Fruit fly (Drosophila melanogaster) whole organism, embryonic: ENCODE results near the gene CG34056.

Experiments
- Bdp1 ChIP-seq: fragments of 200-800 bp; sonication (Bioruptor generic); optimal IDR thresholded peaks from 3 replicates; lab custom pipeline; 2016; ENCODE audit warnings: missing biosample characterization, missing genetic modification characterization
- CG10147 ChIP-seq: fragments of 200-800 bp; sonication (Bioruptor generic); optimal IDR thresholded peaks from 2 replicates; lab custom pipeline; 2019; ENCODE audit warnings: missing biosample characterization, mild to moderate bottlenecking, missing genetic modification characterization, moderate library complexity
- CG12104 ChIP-seq: fragments of 200-800 bp; sonication (Bioruptor generic); optimal IDR thresholded peaks from 3 replicates; lab custom pipeline; 2016; ENCODE audit warnings: missing biosample characterization, missing genetic modification characterization
- CG12299 ChIP-seq: fragments of 200-800 bp; sonication (Bioruptor generic); optimal IDR thresholded peaks from 2 replicates; lab custom pipeline; 2018; ENCODE audit warnings: missing biosample characterization, mild to moderate bottlenecking, missing genetic modification characterization
- CG12769 ChIP-seq: fragments of 200-800 bp; sonication (Bioruptor generic); optimal IDR thresholded peaks from 2 replicates; lab custom pipeline; 2019; ENCODE audit warnings: missing biosample characterization, mild to moderate bottlenecking, missing genetic modification characterization, moderate library complexity
- CG13424 ChIP-seq: fragments of 200-800 bp; sonication (Bioruptor generic); optimal IDR thresholded peaks from 2 replicates; lab custom pipeline; 2019; ENCODE audit warnings: missing biosample characterization, mild to moderate bottlenecking, missing genetic modification characterization, moderate library complexity
- CG16815 ChIP-seq: fragments of 200-800 bp; sonication (Bioruptor generic); optimal IDR thresholded peaks from 3 replicates; lab custom pipeline; 2017; ENCODE audit warnings: missing biosample characterization, mild to moderate bottlenecking, missing genetic modification characterization
- CG17186 ChIP-seq: fragments of 200-800 bp; sonication (Bioruptor generic); optimal IDR thresholded peaks from 3 replicates; lab custom pipeline; 2017; ENCODE audit warnings: missing biosample characterization, missing genetic modification reagents, missing genetic modification characterization
- CG17328 ChIP-seq: fragments of 200-800 bp; sonication (Bioruptor generic); IDR thresholded peaks from 2 replicates; pipeline ENCODE4 v1.3.6; 2022; ENCODE audit warnings: missing biosample characterization, missing genetic modification characterization
- CG18011 ChIP-seq: fragments of 200-800 bp; sonication (Bioruptor generic); optimal IDR thresholded peaks from 2 replicates; lab custom pipeline; 2017; ENCODE audit warnings: missing biosample characterization, missing genetic modification characterization, mild to moderate bottlenecking, moderate library complexity, missing genotype
- CG18619 ChIP-seq: fragments of 200-800 bp; sonication (Bioruptor generic); optimal IDR thresholded peaks from 3 replicates; lab custom pipeline; 2017; ENCODE audit warnings: missing biosample characterization, mild to moderate bottlenecking, missing genetic modification characterization
- CG31388 ChIP-seq: fragments of 200-800 bp; sonication (Bioruptor generic); optimal IDR thresholded peaks from 2 replicates; lab custom pipeline; 2016; ENCODE audit warnings: missing biosample characterization, missing genetic modification characterization
- CG4730 ChIP-seq: fragments of 200-800 bp; sonication (Bioruptor generic); IDR thresholded peaks from 2 replicates; pipeline ENCODE4 v1.3.6; 2022; ENCODE audit warnings: missing biosample characterization, missing genetic modification characterization
- CG6175 ChIP-seq: fragments of 200-800 bp; sonication (Bioruptor generic); IDR thresholded peaks from 3 replicates; pipeline ENCODE4 v1.3.6; 2022; ENCODE audit warnings: missing biosample characterization, missing genetic modification characterization
- CG6254 ChIP-seq: fragments of 200-800 bp; sonication (Bioruptor generic); optimal IDR thresholded peaks from 3 replicates; lab custom pipeline; 2017; ENCODE audit warnings: mild to moderate bottlenecking, missing biosample characterization, missing genetic modification reagents, missing genetic modification characterization
- CG6654 ChIP-seq: fragments of 200-800 bp; sonication (Bioruptor generic); optimal IDR thresholded peaks from 2 replicates; lab custom pipeline; 2017; ENCODE audit warnings: missing biosample characterization, mild to moderate bottlenecking, missing genetic modification characterization
- CG7987 ChIP-seq: fragments of 200-800 bp; sonication (Bioruptor generic); optimal IDR thresholded peaks from 2 replicates; lab custom pipeline; 2018; ENCODE audit warnings: missing biosample characterization, mild to moderate bottlenecking, missing genetic modification characterization, moderate library complexity
- CG8089 ChIP-seq: fragments of 200-800 bp; sonication (Bioruptor generic); optimal IDR thresholded peaks from 3 replicates; lab custom pipeline; 2016; ENCODE audit warnings: missing biosample characterization, missing genetic modification characterization
- CG9876 ChIP-seq: fragments of 200-800 bp; sonication (Bioruptor generic); optimal IDR thresholded peaks from 2 replicates; lab custom pipeline; 2016; ENCODE audit warnings: missing biosample characterization, missing genetic modification characterization
- Camta ChIP-seq: fragments of 200-800 bp; sonication (Bioruptor generic); optimal IDR thresholded peaks from 2 replicates; lab custom pipeline; 2016; ENCODE audit warnings: missing biosample characterization, missing genetic modification characterization
- CoRest ChIP-seq: fragments of 200-800 bp; sonication (Bioruptor generic); optimal IDR thresholded peaks from 3 replicates; lab custom pipeline; 2018; ENCODE audit warnings: missing biosample characterization, mild to moderate bottlenecking, missing genetic modification characterization, moderate library complexity
- Fer2 ChIP-seq: fragments of 200-800 bp; sonication (Bioruptor generic); optimal IDR thresholded peaks from 2 replicates; lab custom pipeline; 2018; ENCODE audit warnings: missing biosample characterization, mild to moderate bottlenecking, missing genetic modification characterization, moderate library complexity
- HHEX ChIP-seq: fragments of 200-800 bp; sonication (Bioruptor generic); optimal IDR thresholded peaks from 3 replicates; lab custom pipeline; 2017; ENCODE audit warnings: missing biosample characterization, mild to moderate bottlenecking, missing genetic modification characterization, missing genetic modification reagents
- HLH4C ChIP-seq: fragments of 200-800 bp; sonication (Bioruptor generic); IDR thresholded peaks from 3 replicates; pipeline ENCODE4 v1.3.6; 2022; ENCODE audit warnings: missing biosample characterization, missing genetic modification characterization; ENCODE audit not compliant: partially characterized antibody
- HLH54F ChIP-seq: fragments of 200-800 bp; sonication (Bioruptor generic); optimal IDR thresholded peaks from 3 replicates; lab custom pipeline; 2016; ENCODE audit warnings: missing biosample characterization, missing genetic modification characterization
- Med ChIP-seq: fragments of 200-800 bp; sonication (Bioruptor generic); peaks from one replicate; lab custom pipeline; 2016; ENCODE audit warnings: missing biosample characterization, missing genetic modification characterization, mild to moderate bottlenecking, inconsistent platforms, moderate library complexity
- NC2β ChIP-seq: fragments of 200-800 bp; sonication (Bioruptor generic); optimal IDR thresholded peaks from 2 replicates; lab custom pipeline; 2016; ENCODE audit warnings: missing biosample characterization, missing genetic modification characterization
- Sox100B ChIP-seq: fragments of 200-800 bp; sonication (Bioruptor generic); optimal IDR thresholded peaks from 3 replicates; lab custom pipeline; 2018; ENCODE audit warnings: missing biosample characterization, mild to moderate bottlenecking, missing genetic modification characterization
- Sox102F ChIP-seq: fragments of 200-800 bp; sonication (Bioruptor generic); optimal IDR thresholded peaks from 2 replicates; lab custom pipeline; 2018; ENCODE audit warnings: missing biosample characterization, mild to moderate bottlenecking, missing genetic modification characterization, moderate library complexity
- Sry-β ChIP-seq: fragments of 200-800 bp; sonication (Bioruptor generic); optimal IDR thresholded peaks from 2 replicates; lab custom pipeline; 2018; ENCODE audit warnings: missing biosample characterization, mild to moderate bottlenecking, missing genetic modification characterization, moderate library complexity
- Sry-δ ChIP-seq: fragments of 200-800 bp; sonication (Bioruptor generic); optimal IDR thresholded peaks from 2 replicates; lab custom pipeline; 2016; ENCODE audit warnings: missing biosample characterization, missing genetic modification characterization
- Ssrp ChIP-seq: fragments of 200-800 bp; sonication (Bioruptor generic); optimal IDR thresholded peaks from 2 replicates; lab custom pipeline; 2018; ENCODE audit warnings: missing biosample characterization, mild to moderate bottlenecking, missing genetic modification characterization, moderate library complexity
- al ChIP-seq: fragments of 200-800 bp; sonication (Bioruptor generic); IDR thresholded peaks from 2 replicates; pipeline ENCODE4 v1.3.6; 2022; ENCODE audit warnings: missing biosample characterization, missing genetic modification characterization
- amos ChIP-seq: fragments of 200-800 bp; sonication (Bioruptor generic); IDR thresholded peaks from 2 replicates; pipeline ENCODE4 v1.3.6; 2022; ENCODE audit warnings: missing biosample characterization, missing genetic modification characterization; ENCODE audit not compliant: partially characterized antibody
- btn ChIP-seq: fragments of 200-800 bp; sonication (Bioruptor generic); optimal IDR thresholded peaks from 2 replicates; lab custom pipeline; 2016; ENCODE audit warnings: missing biosample characterization, missing genetic modification characterization
- chif ChIP-seq, 2 experiments: fragments of 200-800 bp; sonication (Bioruptor generic); optimal IDR thresholded peaks; 3 replicates each; lab custom pipeline; 2016; ENCODE audit warnings: missing biosample characterization in 2 of 2, missing genetic modification characterization in 2 of 2
- ci ChIP-seq: fragments of 200-800 bp; sonication (Bioruptor generic); IDR thresholded peaks from 3 replicates; pipeline ENCODE4 v1.3.6; 2022; ENCODE audit warnings: missing biosample characterization, missing genetic modification characterization
- crol ChIP-seq: fragments of 200-800 bp; sonication (Bioruptor generic); IDR thresholded peaks from 2 replicates; pipeline ENCODE4 v1.3.6; 2022; ENCODE audit warnings: missing biosample characterization, missing genetic modification characterization
- danr ChIP-seq: fragments of 200-800 bp; sonication (Bioruptor generic); IDR thresholded peaks from 2 replicates; pipeline ENCODE4 v1.3.6; 2022; ENCODE audit warnings: missing biosample characterization, missing genetic modification characterization
- emc ChIP-seq: fragments of 200-800 bp; sonication (Bioruptor generic); optimal IDR thresholded peaks from 2 replicates; lab custom pipeline; 2016; ENCODE audit warnings: missing biosample characterization, missing genetic modification characterization
- eve ChIP-seq, 2 experiments: fragments of >200 bp; optimal IDR thresholded peaks; 2 replicates each; lab custom pipeline; 2017; ENCODE audit warnings: missing biosample characterization in 2 of 2, missing genetic modification characterization in 2 of 2
- gce ChIP-seq: fragments of 200-800 bp; sonication (Bioruptor generic); IDR thresholded peaks from 3 replicates; pipeline ENCODE4 v1.3.6; 2022; ENCODE audit warnings: missing biosample characterization, missing genetic modification characterization
- hb ChIP-seq: fragments of 200-800 bp; sonication (Bioruptor generic); IDR thresholded peaks from 3 replicates; pipeline ENCODE4 v1.3.6; 2022; ENCODE audit warnings: missing biosample characterization, missing genetic modification characterization; ENCODE audit not compliant: partially characterized antibody
- jigr1 ChIP-seq: fragments of 200-800 bp; sonication (Bioruptor generic); IDR thresholded peaks from 3 replicates; pipeline ENCODE4 v1.3.6; 2022; ENCODE audit warnings: missing biosample characterization, missing genetic modification characterization
- mirr ChIP-seq: fragments of 200-800 bp; sonication (Bioruptor generic); optimal IDR thresholded peaks from 3 replicates; lab custom pipeline; 2018; ENCODE audit warnings: missing biosample characterization, mild to moderate bottlenecking, missing genetic modification characterization
- mld ChIP-seq: fragments of 200-800 bp; sonication (Bioruptor generic); IDR thresholded peaks from 3 replicates; pipeline ENCODE4 v1.3.6; 2022; ENCODE audit warnings: missing biosample characterization, missing genetic modification characterization; ENCODE audit not compliant: partially characterized antibody
- org-1 ChIP-seq: fragments of 200-800 bp; sonication (Bioruptor generic); optimal IDR thresholded peaks from 2 replicates; lab custom pipeline; 2017; ENCODE audit warnings: missing biosample characterization, missing genetic modification characterization
- repo ChIP-seq: fragments of 200-800 bp; sonication (Bioruptor generic); optimal IDR thresholded peaks from 2 replicates; lab custom pipeline; 2016; ENCODE audit warnings: missing biosample characterization, missing genetic modification characterization
- sens ChIP-seq: fragments of 200-800 bp; sonication (Bioruptor generic); peaks from one replicate; lab custom pipeline; 2016; ENCODE audit warnings: missing biosample characterization, missing genetic modification characterization
- stwl ChIP-seq: fragments of 200-800 bp; sonication (Bioruptor generic); optimal IDR thresholded peaks from 3 replicates; lab custom pipeline; 2018; ENCODE audit warnings: missing biosample characterization, mild to moderate bottlenecking, missing genetic modification characterization, moderate library complexity
- trem ChIP-seq: fragments of 200-800 bp; optimal IDR thresholded peaks from 3 replicates; lab custom pipeline; 2019; ENCODE audit warnings: missing biosample characterization, mild to moderate bottlenecking, missing genetic modification characterization, moderate library complexity
- vfl ChIP-seq: fragments of 200-800 bp; sonication (Bioruptor generic); optimal IDR thresholded peaks from 2 replicates; lab custom pipeline; 2016; ENCODE audit warnings: missing biosample characterization, missing genetic modification characterization

The CG34056 gene

DNA sequence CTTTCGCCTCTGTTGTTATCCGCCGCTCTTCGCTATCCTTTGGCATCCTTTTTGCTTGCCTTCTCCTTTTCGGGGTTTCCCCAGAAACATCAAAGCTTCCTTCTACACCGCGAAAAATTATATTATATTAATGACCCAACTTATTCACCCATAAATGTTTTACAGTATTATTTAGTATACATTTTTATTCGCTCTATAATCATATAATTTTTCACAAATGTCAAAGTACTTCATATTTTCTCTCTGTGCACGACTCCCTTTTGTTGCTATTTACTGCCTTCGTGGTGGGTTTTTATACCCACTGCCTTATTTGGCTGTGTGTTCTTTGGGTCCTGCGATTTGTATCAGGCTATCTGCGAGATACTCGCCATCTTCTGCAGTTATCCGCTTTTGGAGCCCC lies 21.5 kb downstream of the CG34056 start (continued):
- TF ChIP-seq Med (GFP tag; lab: Kevin White, UChicago) (peak; percentile 52), mld (no peak), CG18619 (GFP tag; lab: Kevin White, UChicago) (no peak), vfl (GFP tag; lab: Kevin White, UChicago) (no peak), HLH54F (GFP tag; lab: Kevin White, UChicago) (no peak), CG7987 (no peak), NC2β (no peak), Ssrp (tag; lab: Kevin White, UChicago) (no peak), CG6654 (no peak), Camta (GFP tag; lab: Kevin White, UChicago) (no peak), danr (GFP tag; lab: Robert Waterston, UW) (no peak), CG9876 (GFP tag; lab: Kevin White, UChicago) (no peak), eve (GFP tag; optimal IDR thresholded peaks at IDR 0.05; lab: Kevin White, UChicago) (no peak), hb (GFP tag; lab: Robert Waterston, UW) (no peak), ci (GFP tag; lab: Robert Waterston, UW) (no peak), btn (GFP tag; lab: Kevin White, UChicago) (no peak), emc (no peak), stwl (no peak), CG18011 (no peak), Bdp1 (GFP tag; lab: Kevin White, UChicago) (no peak), mirr (no peak), Sry-β (GFP tag; lab: Kevin White, UChicago) (no peak), CG12769 (tag; lab: Kevin White, UChicago) (peak; percentile 21), CG13424 (tag; lab: Kevin White, UChicago) (peak; percentile 42), CG10147 (GFP tag; lab: Kevin White, UChicago) (peak; percentile 50), CG17328 (GFP tag; lab: Robert Waterston, UW) (no peak), repo (GFP tag; lab: Kevin White, UChicago) (no peak), CG6254 (GFP tag; lab: Kevin White, UChicago) (no peak), CG6175 (no peak), CoRest (peak; percentile 29), trem (tag; lab: Kevin White, UChicago) (no peak), HHEX (peak; percentile 1), amos (GFP tag; lab: Robert Waterston, UW) (no peak), sens (GFP tag; lab: Kevin White, UChicago) (peak; percentile 53), org-1 (GFP tag; lab: Kevin White, UChicago) (no peak), Sox102F (GFP tag; lab: Kevin White, UChicago) (peak; percentile 45), CG31388 (GFP tag; lab: Kevin White, UChicago) (no peak), Sox100B (GFP tag; lab: Kevin White, UChicago) (no peak), CG12104 (no peak), Sry-δ (GFP tag; lab: Kevin White, UChicago) (no peak), crol (no peak), CG17186 (GFP tag; lab: Kevin White, UChicago) (no peak), CG8089 (GFP tag; lab: Kevin White, UChicago) (no peak), chif (GFP tag; optimal IDR thresholded peaks at IDR 0.05; lab: Kevin White, UChicago) (no peak), HLH4C (GFP tag; lab: Robert Waterston, UW) (no peak), CG16815 (GFP tag; lab: Kevin White, UChicago) (no peak), al (GFP tag; lab: Robert Waterston, UW) (no peak), jigr1 (GFP tag; lab: Robert Waterston, UW) (no peak), gce (GFP tag; lab: Robert Waterston, UW) (no peak), CG4730 (GFP tag; lab: Robert Waterston, UW) (no peak), CG12299 (tag; lab: Kevin White, UChicago) (no peak), Fer2 (tag; lab: Kevin White, UChicago) (no peak)
